Worm (Caenorhabditis elegans): ENCODE data around the gene str-87.

DNA sequence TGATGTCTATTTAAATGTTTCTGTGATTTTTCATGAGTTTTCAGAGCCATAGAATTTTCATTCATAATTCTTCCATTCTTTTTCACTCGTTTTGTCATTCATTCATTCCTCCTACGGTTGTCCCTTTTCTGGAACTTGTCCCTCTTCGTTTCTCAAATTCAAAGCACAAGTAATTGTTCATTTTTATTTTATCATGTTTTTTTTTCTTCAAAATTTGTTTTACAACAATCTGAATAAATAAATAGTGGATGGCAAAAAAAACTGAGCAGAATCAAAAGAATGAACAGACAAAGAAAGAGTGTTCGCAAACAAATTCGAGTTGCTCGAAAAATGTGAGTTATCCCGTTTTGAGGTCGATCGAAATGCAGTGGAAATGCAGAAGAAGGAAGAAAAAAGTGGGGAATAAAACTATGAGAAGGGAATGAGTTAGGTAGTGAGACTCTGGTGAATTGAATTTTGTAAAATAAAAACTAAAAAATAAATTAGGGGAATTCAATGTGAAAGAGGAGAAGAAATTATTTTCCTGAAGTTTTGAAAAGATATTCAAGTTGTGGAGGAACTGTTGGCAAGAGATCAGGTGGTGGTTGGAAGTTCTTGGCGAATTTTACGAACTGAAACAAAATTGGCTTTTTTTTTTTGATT lies 48.5 kb downstream of the str-87 start:
- TF ChIP-seq him-1 (tag; optimal IDR thresholded peaks at IDR 0.05): no peak
- no peak for TF ChIP-seq W03F9.2 (tag; optimal IDR thresholded peaks at IDR 0.05)

Data from whole organism, L4/young adult.